Worm (Caenorhabditis elegans): Measurements from ENCODE around the gene B0416.5.

- TF ChIP-seq dox-1 (GFP tag; IDR thresholded peaks at IDR 0.05), result no peak
- TF ChIP-seq ztf-18 (tag; optimal IDR thresholded peaks at IDR 0.05), result no peak
- no peak for TF ChIP-seq ZK185.1 (tag; optimal IDR thresholded peaks at IDR 0.05; ENCODE audit: poor library complexity, severe bottlenecking)
Observed at ce11 chrX:9251488-9251887, 19.2 kb downstream of the B0416.5 start, which contains the start of gene pes-8.
